Worm (Caenorhabditis elegans) whole organism, young adult: ENCODE data around the gene sri-25.

Source experiments
- D2030.7 ChIP-seq: fragments of 200-800 bp; sonication (Bioruptor generic); IDR thresholded peaks from 2 replicates; pipeline ENCODE4 v1.3.6; 2022; ENCODE audit warnings: missing genetic modification reagents, missing genetic modification characterization, missing compliant biosample characterization
- F10E7.11 ChIP-seq: sonication (generic microtip); optimal IDR thresholded peaks from 2 replicates; lab custom pipeline; 2017; ENCODE audit warnings: mild to moderate bottlenecking, missing genetic modification characterization, moderate library complexity, missing compliant biosample characterization
- F22D6.2 ChIP-seq: sonication (generic microtip); optimal IDR thresholded peaks from 2 replicates; lab custom pipeline; 2016; ENCODE audit warnings: mild to moderate bottlenecking, missing genetic modification characterization, missing compliant biosample characterization
- F37B4.10 ChIP-seq: fragments of 200-800 bp; sonication (Bioruptor generic); IDR thresholded peaks from 2 replicates; pipeline ENCODE4 v1.3.6; 2022; ENCODE audit warnings: missing genetic modification characterization, missing compliant biosample characterization
- F49E8.2 ChIP-seq: sonication (generic microtip); optimal IDR thresholded peaks from 3 replicates; lab custom pipeline; 2017; ENCODE audit warnings: missing genetic modification characterization, mild to moderate bottlenecking, missing compliant biosample characterization, antibody characterized with exemption, moderate library complexity; ENCODE audit not compliant: insufficient read depth
- F57C9.4 ChIP-seq: sonication (generic microtip); optimal IDR thresholded peaks from 2 replicates; lab custom pipeline; 2017; ENCODE audit warnings: mild to moderate bottlenecking, missing genetic modification characterization, missing compliant biosample characterization
- ZK185.1 ChIP-seq: sonication (generic microtip); optimal IDR thresholded peaks from 2 replicates; lab custom pipeline; 2016; ENCODE audit warnings: mild to moderate bottlenecking, missing genetic modification characterization, missing compliant biosample characterization; ENCODE audit not compliant: poor library complexity, severe bottlenecking
- akir-1 ChIP-seq: fragments of 200-800 bp; sonication (Bioruptor generic); optimal IDR thresholded peaks from 2 replicates; lab custom pipeline; 2018; ENCODE audit warnings: mild to moderate bottlenecking, missing genetic modification characterization, moderate library complexity, missing compliant biosample characterization
- ama-1 ChIP-seq, 3 experiments: fragments of 150-350 bp in 1 of 3; sonication (generic microtip) in 2 of 3; optimal IDR thresholded peaks; 2 replicates each; lab custom pipeline; 2014 to 2018; ENCODE audit warnings: missing biosample characterization in 2 of 3, missing genetic modification characterization in 2 of 3, missing genetic modification reagents in 2 of 3
- atf-7 ChIP-seq: sonication (generic microtip); optimal IDR thresholded peaks from 2 replicates; lab custom pipeline; 2017; ENCODE audit warnings: mild to moderate bottlenecking, missing genetic modification characterization, missing compliant biosample characterization
- athp-1 ChIP-seq: sonication (generic microtip); optimal IDR thresholded peaks from 2 replicates; lab custom pipeline; 2017; ENCODE audit warnings: mild to moderate bottlenecking, missing genetic modification characterization, missing compliant biosample characterization
- attf-5 ChIP-seq: fragments of 200-800 bp; sonication (Bioruptor generic); optimal IDR thresholded peaks from 2 replicates; lab custom pipeline; 2018; ENCODE audit warnings: mild to moderate bottlenecking, missing genetic modification characterization, missing compliant biosample characterization
- cebp-1 ChIP-seq, 2 experiments: fragments of 200-800 bp in 1 of 2; sonication (Bioruptor generic) in 1 of 2; sonication (generic microtip) in 1 of 2; IDR thresholded peaks in 1 of 2; optimal IDR thresholded peaks in 1 of 2; 2 replicates each; pipeline versions ENCODE4 v1.3.6 to Lab custom; 2017 to 2022; ENCODE audit warnings: missing compliant biosample characterization in 2 of 2, missing genetic modification characterization in 2 of 2, mild to moderate bottlenecking in 1 of 2, missing genetic modification reagents in 1 of 2, moderate library complexity in 1 of 2
- ceh-27 ChIP-seq: fragments of 200-800 bp; sonication (Bioruptor generic); optimal IDR thresholded peaks from 2 replicates; lab custom pipeline; 2018; ENCODE audit warnings: mild to moderate bottlenecking, missing genetic modification characterization, moderate library complexity, missing compliant biosample characterization
- ceh-40 ChIP-seq: fragments of 200-800 bp; sonication (Bioruptor generic); IDR thresholded peaks from 2 replicates; pipeline ENCODE4 v1.3.6; 2022; ENCODE audit warnings: missing genetic modification characterization, missing compliant biosample characterization
- ceh-58 ChIP-seq: fragments of 200-800 bp; sonication (Bioruptor generic); IDR thresholded peaks from 2 replicates; pipeline ENCODE4 v1.3.6; 2022; ENCODE audit warnings: missing genetic modification characterization, missing compliant biosample characterization
- chd-7 ChIP-seq: sonication (generic microtip); optimal IDR thresholded peaks from 2 replicates; lab custom pipeline; 2016; ENCODE audit warnings: mild to moderate bottlenecking, missing genetic modification characterization, moderate library complexity, missing compliant biosample characterization
- die-1 ChIP-seq: sonication (generic microtip); optimal IDR thresholded peaks from 2 replicates; lab custom pipeline; 2016; ENCODE audit warnings: missing genotype, mild to moderate bottlenecking, missing genetic modification characterization, missing compliant biosample characterization
- dox-1 ChIP-seq: fragments of 200-800 bp; sonication (Bioruptor generic); IDR thresholded peaks from 2 replicates; pipeline ENCODE4 v1.3.6; 2022; ENCODE audit warnings: missing genetic modification reagents, missing genetic modification characterization, missing compliant biosample characterization
- dpff-1 ChIP-seq: sonication (generic microtip); optimal IDR thresholded peaks from 2 replicates; lab custom pipeline; 2017; ENCODE audit warnings: mild to moderate bottlenecking, missing genetic modification characterization, missing compliant biosample characterization
- efl-1 ChIP-seq: fragments of 150-350 bp; optimal IDR thresholded peaks from 2 replicates; lab custom pipeline; 2014; ENCODE audit warnings: missing biosample characterization, missing genetic modification reagents, missing genetic modification characterization
- egl-44 ChIP-seq: fragments of 200-800 bp; sonication (Bioruptor generic); IDR thresholded peaks from 2 replicates; pipeline ENCODE4 v1.3.6; 2022; ENCODE audit warnings: missing genetic modification reagents, missing genetic modification characterization, missing compliant biosample characterization
- egrh-3 ChIP-seq: fragments of 200-800 bp; sonication (Bioruptor generic); IDR thresholded peaks from 2 replicates; pipeline ENCODE4 v1.3.6; 2022; ENCODE audit warnings: missing genetic modification reagents, missing genetic modification characterization, missing compliant biosample characterization
- him-1 ChIP-seq: sonication (generic microtip); optimal IDR thresholded peaks from 2 replicates; lab custom pipeline; 2016; ENCODE audit warnings: missing genotype, missing genetic modification reagents, missing genetic modification characterization, missing compliant biosample characterization
- hmg-20 ChIP-seq: fragments of 200-800 bp; sonication (Bioruptor generic); IDR thresholded peaks from 2 replicates; pipeline ENCODE4 v1.3.6; 2022; ENCODE audit warnings: missing genetic modification reagents, missing genetic modification characterization, missing compliant biosample characterization
- let-526 ChIP-seq: fragments of 200-800 bp; sonication (Bioruptor generic); IDR thresholded peaks from 2 replicates; pipeline ENCODE4 v1.3.6; 2022; ENCODE audit warnings: missing genetic modification reagents, missing genetic modification characterization, missing compliant biosample characterization
- lin-26 ChIP-seq: fragments of 200-800 bp; sonication (Bioruptor generic); IDR thresholded peaks from 2 replicates; pipeline ENCODE4 v1.3.6; 2022; ENCODE audit warnings: missing genetic modification reagents, missing genetic modification characterization, missing compliant biosample characterization
- lir-1 ChIP-seq: fragments of 200-800 bp; sonication (Bioruptor generic); conservative IDR thresholded peaks from 2 replicates; pipeline ENCODE4 v1.3.6; 2022; ENCODE audit warnings: missing genetic modification reagents, missing genetic modification characterization, missing compliant biosample characterization
- lsl-1 ChIP-seq: fragments of 200-800 bp; sonication (Bioruptor generic); optimal IDR thresholded peaks from 2 replicates; lab custom pipeline; 2018; ENCODE audit warnings: mild to moderate bottlenecking, missing genetic modification characterization, moderate library complexity, missing compliant biosample characterization
- madf-3 ChIP-seq: fragments of 200-800 bp; sonication (Bioruptor generic); IDR thresholded peaks from 2 replicates; pipeline ENCODE4 v1.3.6; 2022; ENCODE audit warnings: missing genetic modification reagents, missing genetic modification characterization, missing compliant biosample characterization
- mcd-1 ChIP-seq: fragments of 200-800 bp; sonication (Bioruptor generic); IDR thresholded peaks from 2 replicates; pipeline ENCODE4 v1.3.6; 2022; ENCODE audit warnings: missing genetic modification reagents, missing genetic modification characterization, missing compliant biosample characterization
- mxl-1 ChIP-seq: sonication (generic microtip); optimal IDR thresholded peaks from 2 replicates; lab custom pipeline; 2016; ENCODE audit warnings: missing genetic modification characterization, missing compliant biosample characterization
- pbrm-1 ChIP-seq: fragments of 200-800 bp; sonication (Bioruptor generic); IDR thresholded peaks from 2 replicates; pipeline ENCODE4 v1.3.6; 2022; ENCODE audit warnings: missing genetic modification reagents, missing genetic modification characterization, missing compliant biosample characterization
- rpc-1 ChIP-seq, 2 experiments: fragments of 150-350 bp in 1 of 2; sonication (generic microtip) in 1 of 2; optimal IDR thresholded peaks; 2 replicates each; lab custom pipeline; 2014 to 2018; ENCODE audit warnings: missing biosample characterization in 1 of 2, missing genetic modification characterization in 1 of 2, missing genetic modification reagents in 1 of 2, missing genotype in 1 of 2
- sea-2 ChIP-seq: fragments of 200-800 bp; sonication (Bioruptor generic); IDR thresholded peaks from 2 replicates; pipeline ENCODE4 v1.3.6; 2022; ENCODE audit warnings: missing genetic modification characterization, missing compliant biosample characterization
- snpc-1.1 ChIP-seq: sonication (generic microtip); optimal IDR thresholded peaks from 2 replicates; lab custom pipeline; 2017; ENCODE audit warnings: missing genetic modification characterization, mild to moderate bottlenecking, missing compliant biosample characterization, antibody characterized with exemption, moderate library complexity, missing genotype, missing genetic modification reagents; ENCODE audit not compliant: insufficient read depth
- snpc-1.3 ChIP-seq: sonication (generic microtip); optimal IDR thresholded peaks from 2 replicates; lab custom pipeline; 2017; ENCODE audit warnings: missing genetic modification characterization, mild to moderate bottlenecking, missing compliant biosample characterization, antibody characterized with exemption, moderate library complexity, missing genotype, missing genetic modification reagents; ENCODE audit not compliant: insufficient read depth
- somi-1 ChIP-seq: fragments of 200-800 bp; sonication (Bioruptor generic); optimal IDR thresholded peaks from 2 replicates; lab custom pipeline; 2018; ENCODE audit warnings: mild to moderate bottlenecking, missing genetic modification characterization, missing compliant biosample characterization
- tbx-9 ChIP-seq: sonication (generic microtip); optimal IDR thresholded peaks from 2 replicates; lab custom pipeline; 2016; ENCODE audit warnings: borderline replicate concordance, missing genetic modification characterization, inconsistent platforms, missing compliant biosample characterization
- unc-130 ChIP-seq: sonication (generic microtip); optimal IDR thresholded peaks from 2 replicates; lab custom pipeline; 2016; ENCODE audit warnings: missing genetic modification reagents, missing genetic modification characterization, missing compliant biosample characterization
- zfh-2 ChIP-seq: fragments of 200-800 bp; sonication (Bioruptor generic); conservative IDR thresholded peaks from 2 replicates; pipeline ENCODE4 v1.3.6; 2022; ENCODE audit warnings: missing genetic modification reagents, missing genetic modification characterization, missing compliant biosample characterization
- zim-3 ChIP-seq: sonication (generic microtip); optimal IDR thresholded peaks from 2 replicates; lab custom pipeline; 2017; ENCODE audit warnings: mild to moderate bottlenecking, missing genetic modification characterization, moderate library complexity, missing compliant biosample characterization
- ztf-25 ChIP-seq: fragments of 200-800 bp; sonication (Bioruptor generic); IDR thresholded peaks from 2 replicates; pipeline ENCODE4 v1.3.6; 2022; ENCODE audit warnings: missing genetic modification reagents, missing genetic modification characterization, missing compliant biosample characterization
- ztf-26 ChIP-seq: sonication (generic microtip); optimal IDR thresholded peaks from 2 replicates; lab custom pipeline; 2017; ENCODE audit warnings: missing genetic modification characterization, missing compliant biosample characterization
- ztf-6 ChIP-seq: fragments of 200-800 bp; sonication (Bioruptor generic); IDR thresholded peaks from 2 replicates; pipeline ENCODE4 v1.3.6; 2022; ENCODE audit warnings: missing genetic modification reagents, missing genetic modification characterization, missing compliant biosample characterization

sri-25 gene

ce11 chrV:15184097-15185040 is 32.4 kb upstream of the sri-25 start, which contains the start of gene Y75B12B.1 (continued):
- TF ChIP-seq dpff-1 (tag; lab: Kevin White, UChicago) (no peak), F10E7.11 (tag; lab: Kevin White, UChicago) (no peak), ZK185.1 (tag; lab: Kevin White, UChicago) (no peak), let-526 (GFP tag; lab: Robert Waterston, UW) (no peak), athp-1 (peak; percentile 94), madf-3 (GFP tag; lab: Robert Waterston, UW) (0 out of 2 replicates have a peak, but pooled peaks have one; percentile 24), him-1 (peak; percentile 85), zfh-2 (GFP tag; lab: Robert Waterston, UW) (no peak), unc-130 (peak; percentile 2), lsl-1 (GFP tag; lab: Kevin White, UChicago) (peak; percentile 96), dox-1 (GFP tag; lab: Robert Waterston, UW) (peak; percentile 68), rpc-1 (optimal IDR thresholded peaks at IDR 0.05; lab: Kevin White, UChicago) (no peak), rpc-1 (tag; optimal IDR thresholded peaks at IDR 0.05; lab: Kevin White, UChicago) (peak; percentile 10), D2030.7 (peak; percentile 89), ama-1 (optimal IDR thresholded peaks at IDR 0.05; lab: Kevin White, UChicago) (no peak), ama-1 (GFP tag; optimal IDR thresholded peaks at IDR 0.05; lab: Kevin White, UChicago) (no peak), snpc-1.3 (tag; lab: Kevin White, UChicago) (peak; percentile 34), ceh-40 (GFP tag; lab: Robert Waterston, UW) (no peak), egrh-3 (GFP tag; lab: Robert Waterston, UW) (no peak), die-1 (tag; lab: Kevin White, UChicago) (no peak), tbx-9 (tag; lab: Kevin White, UChicago) (no peak), egl-44 (GFP tag; lab: Robert Waterston, UW) (no peak), somi-1 (no peak), ztf-6 (GFP tag; lab: Robert Waterston, UW) (no peak), attf-5 (no peak), mxl-1 (tag; lab: Kevin White, UChicago) (no peak), lir-1 (GFP tag; lab: Robert Waterston, UW) (no peak), ztf-25 (GFP tag; lab: Robert Waterston, UW) (no peak), snpc-1.1 (tag; lab: Kevin White, UChicago) (peak; percentile 33), ztf-26 (no peak), F49E8.2 (tag; lab: Kevin White, UChicago) (peak; percentile 71), F57C9.4 (no peak), efl-1 (GFP tag; lab: Kevin White, UChicago) (peak; percentile 91), cebp-1 (GFP tag; IDR thresholded peaks at IDR 0.05; lab: Robert Waterston, UW) (no peak), cebp-1 (tag; optimal IDR thresholded peaks at IDR 0.05; lab: Kevin White, UChicago) (no peak), lin-26 (GFP tag; lab: Robert Waterston, UW) (no peak), F22D6.2 (tag; lab: Kevin White, UChicago) (no peak), hmg-20 (GFP tag; lab: Robert Waterston, UW) (no peak), sea-2 (GFP tag; lab: Robert Waterston, UW) (no peak), pbrm-1 (GFP tag; lab: Robert Waterston, UW) (peak; percentile 69; the same call in 1 of the 2 replicates), mcd-1 (peak; percentile 78), ceh-27 (no peak), zim-3 (tag; lab: Kevin White, UChicago) (no peak), atf-7 (no peak), chd-7 (no peak), F37B4.10 (GFP tag; lab: Robert Waterston, UW) (no peak), akir-1 (GFP tag; lab: Kevin White, UChicago) (no peak), ceh-58 (GFP tag; lab: Robert Waterston, UW) (no peak)
